Worm (Caenorhabditis elegans): ENCODE data around the gene his-37.

ce11 chrV:9563585-9563984, 16.7 kb downstream of the his-37 start:
- TF ChIP-seq hlh-30 (tag; optimal IDR thresholded peaks at IDR 0.05; ENCODE audit: insufficient read depth) (no peak), nhr-232 (tag; optimal IDR thresholded peaks at IDR 0.05) (no peak)

Measured in whole organism, late embryonic.